Fruit fly (Drosophila melanogaster): ENCODE measurements around the gene Cad96Ca.

DNA sequence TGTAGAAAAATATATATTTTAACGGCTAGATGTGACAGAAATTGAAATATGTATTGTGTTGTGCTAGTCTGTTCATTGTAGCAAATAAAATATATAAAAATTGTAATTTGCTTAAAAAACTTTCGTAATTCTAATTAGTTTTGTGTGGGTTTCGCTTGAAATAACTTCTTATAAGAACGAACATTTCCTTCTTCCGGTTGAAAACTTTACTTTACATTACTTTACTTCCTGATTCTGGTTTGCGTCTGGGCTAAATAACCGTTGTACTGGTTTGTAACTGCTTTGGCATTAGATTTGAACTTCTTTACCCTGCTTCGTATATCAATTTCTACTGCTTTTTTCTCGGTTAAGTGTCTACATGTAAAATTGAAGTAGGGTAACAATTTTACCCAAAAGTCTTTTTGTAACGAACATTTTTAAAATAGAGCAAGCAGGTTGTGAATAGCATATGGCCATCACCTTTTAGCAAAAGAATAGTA, 14.3 kb downstream of the Cad96Ca start, which contains the start of gene lobo:
- TF ChIP-seq tgo (GFP tag; IDR thresholded peaks at IDR 0.05) = no peak
- TF ChIP-seq CG8765 (GFP tag; IDR thresholded peaks at IDR 0.05) = no peak
- no peak for TF ChIP-seq Hr78 (GFP tag; optimal IDR thresholded peaks at IDR 0.05)
- TF ChIP-seq danr (GFP tag; IDR thresholded peaks at IDR 0.05) = no peak
- no peak for TF ChIP-seq CG6689 (GFP tag; IDR thresholded peaks at IDR 0.05)
- peak; percentile 68 for TF ChIP-seq CG1233 (GFP tag; optimal IDR thresholded peaks at IDR 0.05)
- no peak for TF ChIP-seq onecut (GFP tag; IDR thresholded peaks at IDR 0.05)
- no peak for TF ChIP-seq Taf1 (GFP tag; IDR thresholded peaks at IDR 0.05)
- TF ChIP-seq CG14860 (GFP tag; IDR thresholded peaks at IDR 0.05; ENCODE audit: partially characterized antibody) = no peak
- TF ChIP-seq Ets97D (GFP tag; optimal IDR thresholded peaks at IDR 0.05) = peak; percentile 98
- peak; percentile 69 for TF ChIP-seq stc (GFP tag; IDR thresholded peaks at IDR 0.05)
- no peak for TF ChIP-seq inv (GFP tag; IDR thresholded peaks at IDR 0.05; ENCODE audit: partially characterized antibody)
- peak; percentile 78 for TF ChIP-seq sob (GFP tag; IDR thresholded peaks at IDR 0.05)
